Fruit fly (Drosophila melanogaster): Measurements from ENCODE around the gene CG12994.

Gene CG12994

DNA sequence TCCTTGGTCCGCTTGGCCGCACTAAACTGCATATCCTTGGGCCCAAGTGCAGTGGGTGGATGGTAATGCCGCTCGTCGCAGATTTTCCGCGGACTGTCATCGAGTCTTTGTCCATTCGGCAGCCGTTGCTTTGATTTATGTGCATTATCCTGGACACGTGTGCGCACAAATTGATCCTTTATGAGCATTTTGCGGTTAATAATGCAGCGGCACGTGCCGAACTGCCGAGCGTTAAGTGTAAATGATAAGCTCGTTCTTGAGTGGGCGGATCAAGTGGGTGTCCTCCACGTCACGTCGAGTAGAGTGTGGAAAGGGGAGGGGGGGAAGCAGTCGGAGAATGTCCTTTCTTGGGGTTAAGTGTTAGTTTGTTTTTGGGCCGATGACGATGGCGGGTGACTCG is 36.1 kb downstream of the CG12994 start:
- no peak for TF ChIP-seq Pif1A (GFP tag; optimal IDR thresholded peaks at IDR 0.05)
- no peak for TF ChIP-seq CG15710 (tag; optimal IDR thresholded peaks at IDR 0.05)
- TF ChIP-seq CG14655 (GFP tag; optimal IDR thresholded peaks at IDR 0.05) = no peak
- no peak for TF ChIP-seq CG8301 (tag; optimal IDR thresholded peaks at IDR 0.05)
- no peak for TF ChIP-seq CG8159 (tag; optimal IDR thresholded peaks at IDR 0.05)
- TF ChIP-seq CG32121 (GFP tag; IDR thresholded peaks at IDR 0.05) = no peak
- TF ChIP-seq D1 (tag; optimal IDR thresholded peaks at IDR 0.05) = no peak

DNA sequence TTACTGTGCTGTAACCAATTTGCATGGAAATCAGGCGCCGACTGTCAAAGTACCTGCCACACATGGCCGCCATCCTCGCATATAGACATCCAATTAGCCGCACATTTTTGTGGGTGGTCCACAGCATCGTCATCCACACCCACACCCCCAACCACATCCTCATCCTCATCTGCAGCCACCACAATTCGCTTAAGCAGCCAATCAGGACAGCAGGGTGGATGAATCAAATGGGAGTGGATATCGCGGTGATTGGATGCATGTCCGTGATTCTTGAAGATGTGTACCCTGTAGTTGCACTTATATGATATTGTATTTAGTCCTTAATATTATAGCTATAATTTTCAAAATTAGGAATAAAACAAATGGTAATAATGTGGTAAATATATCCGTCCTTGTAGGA is 38.9 kb downstream of the CG12994 start:
- no peak for TF ChIP-seq CG13204 (GFP tag; optimal IDR thresholded peaks at IDR 0.05)
- no peak for TF ChIP-seq EcR (GFP tag; optimal IDR thresholded peaks at IDR 0.05)
- TF ChIP-seq CG12605 (GFP tag; IDR thresholded peaks at IDR 0.05) = no peak
- TF ChIP-seq CG4496 (GFP tag; IDR thresholded peaks at IDR 0.05) = no peak
- no peak for TF ChIP-seq CG17806 (tag; optimal IDR thresholded peaks at IDR 0.05)
- no peak for TF ChIP-seq CG15710 (tag; optimal IDR thresholded peaks at IDR 0.05)
- no peak for TF ChIP-seq Pif1A (GFP tag; optimal IDR thresholded peaks at IDR 0.05)
- TF ChIP-seq CG14655 (GFP tag; optimal IDR thresholded peaks at IDR 0.05) = no peak
- no peak for TF ChIP-seq rn (GFP tag; IDR thresholded peaks at IDR 0.05)
- TF ChIP-seq CG8159 (tag; optimal IDR thresholded peaks at IDR 0.05) = no peak
- no peak for TF ChIP-seq D1 (tag; optimal IDR thresholded peaks at IDR 0.05)
- TF ChIP-seq fd96Ca (GFP tag; IDR thresholded peaks at IDR 0.05) = no peak

DNA sequence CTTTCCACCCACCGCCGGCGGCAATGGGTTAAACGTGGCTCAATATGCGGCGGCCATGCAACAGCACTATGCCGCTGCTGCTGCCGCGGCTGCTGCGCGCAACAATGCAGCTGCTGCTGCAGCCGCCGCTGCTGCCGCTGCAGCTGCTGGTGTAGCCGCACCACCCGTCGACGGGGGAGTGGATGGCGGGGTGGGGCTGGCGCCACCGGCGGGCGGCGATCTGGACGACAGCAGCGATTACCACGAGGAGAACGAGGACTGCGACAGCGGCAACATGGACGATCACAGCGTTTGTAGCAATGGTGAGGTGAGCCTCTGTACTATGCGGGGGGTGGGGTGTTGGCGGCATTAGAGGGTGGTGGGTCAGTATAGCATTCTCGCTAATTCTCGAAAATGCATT is 45.6 kb downstream of the CG12994 start:
- no peak for TF ChIP-seq CG4496 (GFP tag; IDR thresholded peaks at IDR 0.05)
- no peak for TF ChIP-seq CG12605 (GFP tag; IDR thresholded peaks at IDR 0.05)
- no peak for TF ChIP-seq Pif1A (GFP tag; optimal IDR thresholded peaks at IDR 0.05)
- no peak for TF ChIP-seq D1 (tag; optimal IDR thresholded peaks at IDR 0.05)
- no peak for TF ChIP-seq CG8159 (tag; optimal IDR thresholded peaks at IDR 0.05)
- no peak for TF ChIP-seq EcR (GFP tag; optimal IDR thresholded peaks at IDR 0.05)
- TF ChIP-seq CG10348 (GFP tag; IDR thresholded peaks at IDR 0.05) = no peak
- no peak for TF ChIP-seq gl (tag; optimal IDR thresholded peaks at IDR 0.05)

DNA sequence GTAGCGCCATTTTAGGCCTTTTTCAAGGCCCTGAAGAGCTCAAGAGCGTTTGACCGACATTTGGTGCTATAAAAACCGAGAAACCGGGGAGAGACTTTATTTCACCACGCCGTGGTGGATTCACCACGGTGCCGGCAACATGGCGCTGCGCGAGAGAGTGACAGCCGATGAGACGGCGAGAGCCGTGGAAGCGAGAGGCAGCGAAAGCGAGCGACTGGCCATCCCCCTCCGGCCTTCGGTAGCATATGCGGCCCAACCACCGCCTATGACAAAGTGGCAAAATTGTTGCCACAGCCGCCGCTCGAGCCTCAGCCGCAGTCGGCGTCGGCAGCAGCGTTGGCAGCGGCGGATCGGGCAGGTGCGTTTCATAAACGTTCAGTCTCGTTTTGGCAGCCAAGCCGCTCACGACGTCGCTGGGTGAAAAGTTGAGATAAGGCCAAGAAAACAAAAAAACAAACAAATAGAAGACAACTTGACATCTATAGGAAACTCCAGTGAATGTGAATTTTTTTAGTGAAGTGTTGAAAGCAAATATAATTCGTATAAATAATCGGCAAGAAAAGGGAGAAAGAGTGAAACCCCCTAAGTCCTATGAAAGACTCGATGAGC is 46.6 kb downstream of the CG12994 start, which contains the start of gene B-H1:
Gene B-H1, plus strand, starts transcription at position 376 of the 609 bp plus-strand sequence.
- no peak for TF ChIP-seq Pif1A (GFP tag; optimal IDR thresholded peaks at IDR 0.05)
- TF ChIP-seq CG4496 (GFP tag; IDR thresholded peaks at IDR 0.05) = peak; percentile 51; the same call in 2 of the 3 replicates
- TF ChIP-seq CG9948 (tag; optimal IDR thresholded peaks at IDR 0.05) = no peak
- peak; percentile 29 for TF ChIP-seq CG13204 (GFP tag; optimal IDR thresholded peaks at IDR 0.05)

DNA sequence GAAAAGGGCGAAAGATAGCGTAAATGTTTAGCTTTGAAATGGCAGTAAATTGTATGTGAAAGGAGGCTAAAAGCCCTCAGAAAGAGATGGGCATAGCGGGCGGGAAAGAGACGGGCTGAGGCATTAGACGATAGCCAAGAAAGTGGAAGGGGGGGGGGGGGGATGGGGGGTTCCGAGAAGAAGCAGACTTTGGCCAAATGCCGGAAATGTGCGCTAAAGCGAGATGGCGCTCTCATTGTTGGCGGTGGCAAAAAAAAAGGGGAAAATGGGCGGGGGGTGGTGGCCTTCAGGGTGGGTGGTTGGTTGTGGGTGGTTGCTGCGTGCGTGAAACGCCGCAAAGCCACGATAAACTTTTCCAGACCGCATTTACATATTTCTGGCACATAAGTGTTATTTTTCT is 60.8 kb downstream of the CG12994 start:
- TF ChIP-seq CG15710 (tag; optimal IDR thresholded peaks at IDR 0.05) (no peak), CG17806 (tag; optimal IDR thresholded peaks at IDR 0.05) (no peak)

DNA sequence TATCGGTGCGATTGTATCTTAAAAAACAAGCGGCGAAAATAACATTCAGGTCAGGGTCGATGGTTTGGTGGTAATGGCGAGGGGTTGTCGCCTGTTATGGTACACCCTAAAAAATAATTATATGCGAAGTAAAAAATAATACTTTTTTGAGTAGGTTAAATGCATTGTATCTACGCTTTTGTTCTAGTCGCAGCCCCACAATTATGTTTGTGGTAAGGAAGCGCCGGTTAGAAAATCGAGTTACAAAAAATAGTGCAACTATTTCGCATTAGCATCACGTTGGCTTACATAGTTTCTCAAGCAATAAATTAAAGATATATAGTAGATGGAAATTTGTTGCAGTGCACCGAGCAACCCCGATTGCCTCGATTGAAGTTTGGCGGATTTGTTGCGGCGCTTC is 64.4 kb downstream of the CG12994 start:
- TF ChIP-seq fd96Ca (GFP tag; IDR thresholded peaks at IDR 0.05) = no peak
- no peak for TF ChIP-seq CG15710 (tag; optimal IDR thresholded peaks at IDR 0.05)
- no peak for TF ChIP-seq CG9948 (tag; optimal IDR thresholded peaks at IDR 0.05)
- no peak for TF ChIP-seq CG34367 (tag; optimal IDR thresholded peaks at IDR 0.05)
- no peak for TF ChIP-seq CG12605 (GFP tag; IDR thresholded peaks at IDR 0.05)
